Worm (Caenorhabditis elegans) whole organism, young adult: Measurements from ENCODE around the gene idpc-7.
A peak's percentile ranks its signal among the peaks of the same experiment; 100 is the strongest.

Experiments
- B0035.1 ChIP-seq: sonication (generic microtip); optimal IDR thresholded peaks from 2 replicates; lab custom pipeline; 2016; ENCODE audit warnings: missing genetic modification characterization, mild to moderate bottlenecking, missing compliant biosample characterization, missing genotype, missing genetic modification reagents
- C17E4.6 ChIP-seq: fragments of 200-800 bp; sonication (Bioruptor generic); IDR thresholded peaks from 2 replicates; pipeline ENCODE4 v1.3.6; 2022; ENCODE audit warnings: missing genetic modification reagents, missing genetic modification characterization, missing compliant biosample characterization
- F23B12.7 ChIP-seq: sonication (generic microtip); optimal IDR thresholded peaks from 2 replicates; lab custom pipeline; 2017; ENCODE audit warnings: missing genetic modification characterization, mild to moderate bottlenecking, missing compliant biosample characterization, antibody characterized with exemption, moderate library complexity; ENCODE audit not compliant: insufficient read depth
- F37B4.10 ChIP-seq: fragments of 200-800 bp; sonication (Bioruptor generic); IDR thresholded peaks from 2 replicates; pipeline ENCODE4 v1.3.6; 2022; ENCODE audit warnings: missing genetic modification characterization, missing compliant biosample characterization
- Y56A3A.18 ChIP-seq: fragments of 200-800 bp; sonication (Bioruptor generic); IDR thresholded peaks from 2 replicates; pipeline ENCODE4 v1.3.6; 2022; ENCODE audit warnings: missing genetic modification reagents, missing genetic modification characterization, missing compliant biosample characterization
- Y67H2A.10 ChIP-seq: fragments of 200-800 bp; sonication (Bioruptor generic); conservative IDR thresholded peaks from 2 replicates; pipeline ENCODE4 v1.3.6; 2022; ENCODE audit warnings: missing genetic modification reagents, missing genetic modification characterization, missing compliant biosample characterization
- Y79H2A.3 ChIP-seq: fragments of 200-800 bp; sonication (Bioruptor generic); conservative IDR thresholded peaks from 2 replicates; pipeline ENCODE4 v1.3.6; 2022; ENCODE audit warnings: missing genetic modification reagents, missing genetic modification characterization, missing compliant biosample characterization
- ZK185.1 ChIP-seq: sonication (generic microtip); optimal IDR thresholded peaks from 2 replicates; lab custom pipeline; 2016; ENCODE audit warnings: mild to moderate bottlenecking, missing genetic modification characterization, missing compliant biosample characterization; ENCODE audit not compliant: poor library complexity, severe bottlenecking
- ama-1 ChIP-seq, 3 experiments: fragments of 150-350 bp in 1 of 3; sonication (generic microtip) in 2 of 3; optimal IDR thresholded peaks; 2 replicates each; lab custom pipeline; 2014 to 2018; ENCODE audit warnings: missing biosample characterization in 2 of 3, missing genetic modification characterization in 2 of 3, missing genetic modification reagents in 2 of 3
- athp-1 ChIP-seq: sonication (generic microtip); optimal IDR thresholded peaks from 2 replicates; lab custom pipeline; 2017; ENCODE audit warnings: mild to moderate bottlenecking, missing genetic modification characterization, missing compliant biosample characterization
- attf-3 ChIP-seq: fragments of 200-800 bp; sonication (Bioruptor generic); conservative IDR thresholded peaks from 2 replicates; pipeline ENCODE4 v1.3.6; 2022; ENCODE audit warnings: missing genetic modification reagents, missing genetic modification characterization, missing compliant biosample characterization
- attf-5 ChIP-seq: fragments of 200-800 bp; sonication (Bioruptor generic); optimal IDR thresholded peaks from 2 replicates; lab custom pipeline; 2018; ENCODE audit warnings: mild to moderate bottlenecking, missing genetic modification characterization, missing compliant biosample characterization
- bed-1 ChIP-seq: fragments of 200-800 bp; sonication (Bioruptor generic); IDR thresholded peaks from 2 replicates; pipeline ENCODE4 v1.3.6; 2022; ENCODE audit warnings: missing genetic modification reagents, missing genetic modification characterization, missing compliant biosample characterization
- ccch-3 ChIP-seq: fragments of 200-800 bp; sonication (Bioruptor generic); optimal IDR thresholded peaks from 2 replicates; lab custom pipeline; 2018; ENCODE audit warnings: mild to moderate bottlenecking, missing genetic modification characterization, missing compliant biosample characterization
- cebp-2 ChIP-seq: fragments of 200-800 bp; sonication (Bioruptor generic); IDR thresholded peaks from 2 replicates; pipeline ENCODE4 v1.3.6; 2022; ENCODE audit warnings: missing genetic modification characterization, missing compliant biosample characterization
- die-1 ChIP-seq: sonication (generic microtip); optimal IDR thresholded peaks from 2 replicates; lab custom pipeline; 2016; ENCODE audit warnings: missing genotype, mild to moderate bottlenecking, missing genetic modification characterization, missing compliant biosample characterization
- dox-1 ChIP-seq: fragments of 200-800 bp; sonication (Bioruptor generic); IDR thresholded peaks from 2 replicates; pipeline ENCODE4 v1.3.6; 2022; ENCODE audit warnings: missing genetic modification reagents, missing genetic modification characterization, missing compliant biosample characterization
- dpff-1 ChIP-seq: sonication (generic microtip); optimal IDR thresholded peaks from 2 replicates; lab custom pipeline; 2017; ENCODE audit warnings: mild to moderate bottlenecking, missing genetic modification characterization, missing compliant biosample characterization
- dpl-1 ChIP-seq: fragments of 150-350 bp; optimal IDR thresholded peaks from 2 replicates; lab custom pipeline; 2014; ENCODE audit warnings: missing biosample characterization, missing genetic modification reagents, missing genetic modification characterization
- egrh-3 ChIP-seq: fragments of 200-800 bp; sonication (Bioruptor generic); IDR thresholded peaks from 2 replicates; pipeline ENCODE4 v1.3.6; 2022; ENCODE audit warnings: missing genetic modification reagents, missing genetic modification characterization, missing compliant biosample characterization
- ets-4 ChIP-seq: fragments of 200-800 bp; sonication (Bioruptor generic); optimal IDR thresholded peaks from 2 replicates; lab custom pipeline; 2018; ENCODE audit warnings: mild to moderate bottlenecking, missing genetic modification characterization, missing compliant biosample characterization
- fkh-3 ChIP-seq: sonication (generic microtip); optimal IDR thresholded peaks from 2 replicates; lab custom pipeline; 2016; ENCODE audit warnings: mild to moderate bottlenecking, missing genetic modification characterization, missing compliant biosample characterization
- hlh-12 ChIP-seq: sonication (generic microtip); optimal IDR thresholded peaks from 2 replicates; lab custom pipeline; 2016; ENCODE audit warnings: missing genetic modification characterization, missing compliant biosample characterization
- hlh-26 ChIP-seq: fragments of 200-800 bp; sonication (Bioruptor generic); conservative IDR thresholded peaks from 2 replicates; pipeline ENCODE4 v1.3.6; 2022; ENCODE audit warnings: missing genetic modification reagents, missing genetic modification characterization, missing compliant biosample characterization
- lin-35 ChIP-seq, 3 experiments: fragments of 150-350 bp in 2 of 3; sonication (generic microtip) in 1 of 3; optimal IDR thresholded peaks; 2 replicates each; lab custom pipeline; 2014 to 2018; ENCODE audit warnings: missing biosample characterization in 3 of 3, missing genetic modification characterization in 3 of 3, missing genetic modification reagents in 3 of 3
- lir-1 ChIP-seq: fragments of 200-800 bp; sonication (Bioruptor generic); conservative IDR thresholded peaks from 2 replicates; pipeline ENCODE4 v1.3.6; 2022; ENCODE audit warnings: missing genetic modification reagents, missing genetic modification characterization, missing compliant biosample characterization
- madf-10 ChIP-seq: sonication (generic microtip); optimal IDR thresholded peaks from 2 replicates; lab custom pipeline; 2016; ENCODE audit warnings: mild to moderate bottlenecking, missing genetic modification characterization, missing compliant biosample characterization
- madf-8 ChIP-seq: fragments of 200-800 bp; sonication (Bioruptor generic); conservative IDR thresholded peaks from 2 replicates; pipeline ENCODE4 v1.3.6; 2022; ENCODE audit warnings: missing genetic modification reagents, missing genetic modification characterization, missing compliant biosample characterization
- mcd-1 ChIP-seq: fragments of 200-800 bp; sonication (Bioruptor generic); IDR thresholded peaks from 2 replicates; pipeline ENCODE4 v1.3.6; 2022; ENCODE audit warnings: missing genetic modification reagents, missing genetic modification characterization, missing compliant biosample characterization
- mel-28 ChIP-seq: sonication (generic microtip); optimal IDR thresholded peaks from 2 replicates; lab custom pipeline; 2016; ENCODE audit warnings: borderline replicate concordance, mild to moderate bottlenecking, missing genetic modification characterization, missing compliant biosample characterization
- nfya-1 ChIP-seq: sonication (generic microtip); optimal IDR thresholded peaks from 2 replicates; lab custom pipeline; 2017; ENCODE audit warnings: antibody characterized with exemption, missing compliant biosample characterization, missing genetic modification characterization, borderline replicate concordance; ENCODE audit not compliant: insufficient read depth
- nhr-27 ChIP-seq: fragments of 200-800 bp; sonication (Bioruptor generic); optimal IDR thresholded peaks from 2 replicates; lab custom pipeline; 2018; ENCODE audit warnings: mild to moderate bottlenecking, missing genetic modification characterization, moderate library complexity, missing compliant biosample characterization
- nhr-90 ChIP-seq: sonication (generic microtip); optimal IDR thresholded peaks from 2 replicates; lab custom pipeline; 2016; ENCODE audit warnings: missing genotype, mild to moderate bottlenecking, missing genetic modification characterization, missing compliant biosample characterization
- pbrm-1 ChIP-seq: fragments of 200-800 bp; sonication (Bioruptor generic); IDR thresholded peaks from 2 replicates; pipeline ENCODE4 v1.3.6; 2022; ENCODE audit warnings: missing genetic modification reagents, missing genetic modification characterization, missing compliant biosample characterization
- repo-1 ChIP-seq: sonication (generic microtip); optimal IDR thresholded peaks from 2 replicates; lab custom pipeline; 2017; ENCODE audit warnings: mild to moderate bottlenecking, missing genetic modification characterization, missing compliant biosample characterization
- snpc-1.3 ChIP-seq: sonication (generic microtip); optimal IDR thresholded peaks from 2 replicates; lab custom pipeline; 2017; ENCODE audit warnings: missing genetic modification characterization, mild to moderate bottlenecking, missing compliant biosample characterization, antibody characterized with exemption, moderate library complexity, missing genotype, missing genetic modification reagents; ENCODE audit not compliant: insufficient read depth
- snpc-3.4 ChIP-seq: sonication (generic microtip); optimal IDR thresholded peaks from 2 replicates; lab custom pipeline; 2017; ENCODE audit warnings: missing genetic modification characterization, mild to moderate bottlenecking, missing compliant biosample characterization, antibody characterized with exemption, moderate library complexity, missing genotype, missing genetic modification reagents
- somi-1 ChIP-seq: fragments of 200-800 bp; sonication (Bioruptor generic); optimal IDR thresholded peaks from 2 replicates; lab custom pipeline; 2018; ENCODE audit warnings: mild to moderate bottlenecking, missing genetic modification characterization, missing compliant biosample characterization
- tbx-9 ChIP-seq: sonication (generic microtip); optimal IDR thresholded peaks from 2 replicates; lab custom pipeline; 2016; ENCODE audit warnings: borderline replicate concordance, missing genetic modification characterization, inconsistent platforms, missing compliant biosample characterization
- unc-130 ChIP-seq: sonication (generic microtip); optimal IDR thresholded peaks from 2 replicates; lab custom pipeline; 2016; ENCODE audit warnings: missing genetic modification reagents, missing genetic modification characterization, missing compliant biosample characterization
- unc-62 ChIP-seq: fragments of 150-350 bp; optimal IDR thresholded peaks from 2 replicates; lab custom pipeline; 2014; ENCODE audit warnings: missing biosample characterization, missing genetic modification reagents, missing genetic modification characterization
- xnd-1 ChIP-seq: sonication (generic microtip); optimal IDR thresholded peaks from 2 replicates; lab custom pipeline; 2016; ENCODE audit warnings: missing genotype, missing genetic modification reagents, missing genetic modification characterization, missing compliant biosample characterization
- zim-3 ChIP-seq: sonication (generic microtip); optimal IDR thresholded peaks from 2 replicates; lab custom pipeline; 2017; ENCODE audit warnings: mild to moderate bottlenecking, missing genetic modification characterization, moderate library complexity, missing compliant biosample characterization
- ztf-3 ChIP-seq: fragments of 200-800 bp; sonication (Bioruptor generic); optimal IDR thresholded peaks from 2 replicates; lab custom pipeline; 2018; ENCODE audit warnings: mild to moderate bottlenecking, missing genetic modification characterization, missing compliant biosample characterization

Gene idpc-7

DNA sequence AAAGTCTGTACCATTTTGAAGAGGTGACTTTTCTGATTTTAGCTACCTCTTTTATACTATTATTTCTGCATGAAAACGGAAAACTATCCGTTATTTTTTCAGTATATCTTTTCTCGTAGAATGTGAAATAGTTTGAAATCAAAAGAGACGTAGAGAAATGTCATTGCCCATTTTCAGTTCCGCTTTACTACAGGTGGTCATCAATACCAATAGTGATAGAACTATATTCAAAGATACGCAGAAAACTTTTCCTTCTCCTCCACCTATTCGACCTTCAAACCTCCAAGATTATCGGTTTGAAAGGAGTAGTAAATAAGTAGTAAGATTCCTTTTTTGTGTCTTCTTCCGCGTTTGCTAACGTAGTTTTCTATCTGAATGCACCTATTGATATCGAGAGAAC, 14.5 kb upstream of the idpc-7 start, which contains the start of gene col-147:
col-147 (minus strand) TSS at position 26 of the 400 bp plus-strand sequence.
- TF ChIP-seq cebp-2 (GFP tag; lab: Robert Waterston, UW) (no peak), hlh-26 (no peak), Y79H2A.3 (GFP tag; lab: Robert Waterston, UW) (no peak), B0035.1 (tag; lab: Kevin White, UChicago) (no peak), unc-130 (GFP tag; lab: Kevin White, UChicago) (no peak), Y67H2A.10 (GFP tag; lab: Robert Waterston, UW) (no peak), snpc-1.3 (tag; lab: Kevin White, UChicago) (no peak), dox-1 (GFP tag; lab: Robert Waterston, UW) (no peak), repo-1 (no peak), somi-1 (GFP tag; lab: Kevin White, UChicago) (no peak), nhr-27 (tag; lab: Kevin White, UChicago) (no peak), nhr-90 (tag; lab: Kevin White, UChicago) (no peak), F23B12.7 (tag; lab: Kevin White, UChicago) (no peak), ztf-3 (no peak), dpl-1 (GFP tag; lab: Kevin White, UChicago) (no peak), C17E4.6 (GFP tag; lab: Robert Waterston, UW) (no peak)

DNA sequence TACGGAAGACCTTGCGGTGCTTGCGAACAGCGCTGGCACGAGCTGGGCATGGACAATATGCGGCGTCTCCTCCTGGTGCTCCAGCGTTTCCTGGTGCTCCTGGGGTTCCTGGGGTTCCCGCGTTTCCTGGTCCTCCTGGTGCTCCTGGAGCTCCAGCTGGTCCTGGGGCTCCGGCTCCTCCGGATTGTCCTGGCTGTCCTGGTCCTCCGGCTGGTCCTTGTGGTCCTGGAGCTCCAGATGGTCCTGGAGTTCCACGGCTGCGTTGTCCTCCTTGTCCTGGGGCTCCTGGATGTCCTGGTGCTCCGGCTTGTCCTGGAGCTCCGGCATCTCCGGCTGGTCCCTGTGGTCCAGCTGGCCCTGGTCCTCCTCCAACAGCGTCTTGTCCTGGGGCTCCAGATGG, 13.5 kb upstream of the idpc-7 start:
- no peak for TF ChIP-seq ZK185.1 (tag; lab: Kevin White, UChicago)
- no peak for TF ChIP-seq fkh-3 (tag; lab: Kevin White, UChicago)
- no peak for TF ChIP-seq madf-10 (tag; lab: Kevin White, UChicago)
- TF ChIP-seq dpff-1 (tag; lab: Kevin White, UChicago): no peak
- no peak for TF ChIP-seq hlh-12 (tag; lab: Kevin White, UChicago)
- TF ChIP-seq die-1: no peak
- TF ChIP-seq lin-35 (GFP tag; optimal IDR thresholded peaks at IDR 0.05; lab: Kevin White, UChicago): no peak
- peak; percentile 34; the same call in 1 of the 2 replicates for TF ChIP-seq mcd-1 (GFP tag; lab: Robert Waterston, UW)
- no peak for TF ChIP-seq snpc-3.4 (tag; lab: Kevin White, UChicago)
- TF ChIP-seq ets-4 (GFP tag; lab: Kevin White, UChicago): no peak
- TF ChIP-seq mel-28 (tag; lab: Kevin White, UChicago): no peak
- TF ChIP-seq egrh-3: peak; percentile 97
- no peak for TF ChIP-seq somi-1 (GFP tag; lab: Kevin White, UChicago)
- 0 out of 2 replicates have a peak, but pooled peaks have one; percentile 17 for TF ChIP-seq dox-1 (GFP tag; lab: Robert Waterston, UW)
- TF ChIP-seq zim-3 (tag; lab: Kevin White, UChicago): no peak
- no peak for TF ChIP-seq madf-8 (GFP tag; lab: Robert Waterston, UW)
- no peak for TF ChIP-seq Y56A3A.18 (GFP tag; lab: Robert Waterston, UW)
- TF ChIP-seq attf-5 (GFP tag; lab: Kevin White, UChicago): no peak
- no peak for TF ChIP-seq tbx-9 (tag; lab: Kevin White, UChicago)
- no peak for TF ChIP-seq ccch-3 (GFP tag; lab: Kevin White, UChicago)
- TF ChIP-seq athp-1 (tag; lab: Kevin White, UChicago): no peak
- no peak for TF ChIP-seq dpl-1 (GFP tag; lab: Kevin White, UChicago)
- TF ChIP-seq lir-1 (GFP tag; lab: Robert Waterston, UW): no peak
- TF ChIP-seq xnd-1 (tag; lab: Kevin White, UChicago): no peak
- no peak for TF ChIP-seq nfya-1
- TF ChIP-seq attf-3 (GFP tag; lab: Robert Waterston, UW): no peak
- no peak for TF ChIP-seq pbrm-1 (GFP tag; lab: Robert Waterston, UW)
- no peak for TF ChIP-seq bed-1 (GFP tag; lab: Robert Waterston, UW)
- TF ChIP-seq ama-1 (optimal IDR thresholded peaks at IDR 0.05; lab: Kevin White, UChicago): no peak
- no peak for TF ChIP-seq ama-1 (GFP tag; optimal IDR thresholded peaks at IDR 0.05; lab: Kevin White, UChicago)
- TF ChIP-seq F37B4.10 (GFP tag; lab: Robert Waterston, UW): peak; percentile 82; the same call in 1 of the 2 replicates
- TF ChIP-seq unc-62 (GFP tag; lab: Kevin White, UChicago): no peak
- no peak for TF ChIP-seq unc-130 (GFP tag; lab: Kevin White, UChicago)
